Fruit fly (Drosophila melanogaster) whole organism: ENCODE measurements around the gene Exo84.

Experiments
- EcR ChIP-seq, 2 experiments: fragments of >200 bp; optimal IDR thresholded peaks; 2 replicates each; lab custom pipeline; 2017; ENCODE audit warnings: missing biosample characterization in 2 of 2, missing genetic modification characterization in 2 of 2, missing genetic modification reagents in 2 of 2
- pan ChIP-seq: fragments of >200 bp; optimal IDR thresholded peaks from 2 replicates; lab custom pipeline; 2017

DNA sequence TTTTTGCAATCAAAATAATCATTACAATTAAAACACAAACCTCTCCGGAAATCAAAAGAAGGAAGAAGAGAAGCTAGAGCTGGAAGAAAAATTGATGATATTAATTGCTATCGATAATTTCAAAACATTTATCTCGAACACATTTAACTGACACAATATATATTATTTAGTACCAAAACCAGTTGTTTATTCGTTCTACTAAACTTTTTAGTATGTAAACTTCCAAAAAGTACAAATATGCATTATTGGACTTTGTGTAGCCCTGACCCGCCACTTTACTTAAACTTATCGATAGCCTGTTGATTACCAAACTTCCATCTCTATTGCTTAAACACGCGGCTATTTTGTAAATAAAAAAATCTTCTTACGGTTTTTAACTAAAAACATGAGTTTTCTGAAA, 7.1 kb upstream of the Exo84 start, which contains the start of the genes RpL34a and Trmt61:
- TF ChIP-seq pan (lab: Kevin White, UChicago) (no peak), EcR (GFP tag; optimal IDR thresholded peaks at IDR 0.05; lab: Kevin White, UChicago) (no peak)
